Worm (Caenorhabditis elegans): ENCODE results near the gene ani-1.

ce11 chrIII:12437020-12437419 is 16.2 kb downstream of the ani-1 start:
- TF ChIP-seq dpl-1 (GFP tag; optimal IDR thresholded peaks at IDR 0.05): no peak
- TF ChIP-seq fkh-10 (GFP tag; optimal IDR thresholded peaks at IDR 0.05): no peak
- no peak for TF ChIP-seq vab-7 (GFP tag; IDR thresholded peaks at IDR 0.05)
